Fruit fly (Drosophila melanogaster) whole organism, adult: ENCODE measurements around the gene Tsp68C.

ENCODE experiments used
- CG1620 ChIP-seq: fragments of 200-800 bp; sonication (Bioruptor generic); optimal IDR thresholded peaks from 2 replicates; lab custom pipeline; 2016; ENCODE audit warnings: missing biosample characterization, missing genetic modification characterization
- CG33017 ChIP-seq: fragments of 200-800 bp; sonication (Bioruptor generic); optimal IDR thresholded peaks from 2 replicates; lab custom pipeline; 2018; ENCODE audit warnings: missing biosample characterization, mild to moderate bottlenecking, missing genetic modification characterization, moderate library complexity
- CG5204 ChIP-seq: fragments of 200-800 bp; sonication (Bioruptor generic); optimal IDR thresholded peaks from 2 replicates; lab custom pipeline; 2016; ENCODE audit warnings: missing biosample characterization, missing genetic modification characterization
- CG7101 ChIP-seq: fragments of 200-800 bp; sonication (Bioruptor generic); optimal IDR thresholded peaks from 2 replicates; lab custom pipeline; 2018; ENCODE audit warnings: missing biosample characterization, mild to moderate bottlenecking, missing genetic modification characterization, moderate library complexity
- Clk ChIP-seq: fragments of 200-800 bp; sonication (Bioruptor generic); optimal IDR thresholded peaks from 2 replicates; lab custom pipeline; 2017; ENCODE audit warnings: missing biosample characterization, missing genetic modification characterization
- bab1 ChIP-seq: fragments of 200-800 bp; sonication (Bioruptor generic); optimal IDR thresholded peaks from 3 replicates; lab custom pipeline; 2019; ENCODE audit warnings: missing biosample characterization, mild to moderate bottlenecking, missing genetic modification characterization, moderate library complexity
- cic ChIP-seq: fragments of 200-800 bp; sonication (Bioruptor generic); optimal IDR thresholded peaks from 2 replicates; lab custom pipeline; 2017; ENCODE audit warnings: missing biosample characterization, mild to moderate bottlenecking, missing genetic modification characterization, moderate library complexity
- cnc ChIP-seq, 2 experiments: fragments of >200 bp; optimal IDR thresholded peaks; 2 replicates each; lab custom pipeline; 2017
- ovo ChIP-seq: fragments of 200-800 bp; sonication (Bioruptor generic); optimal IDR thresholded peaks from 2 replicates; lab custom pipeline; 2016; ENCODE audit warnings: missing biosample characterization, missing genetic modification characterization
- pad ChIP-seq: fragments of 200-800 bp; sonication (Bioruptor generic); optimal IDR thresholded peaks from 3 replicates; lab custom pipeline; 2017; ENCODE audit warnings: missing biosample characterization, missing genetic modification characterization, mild to moderate bottlenecking, moderate library complexity, missing genetic modification reagents
- tj ChIP-seq: fragments of 200-800 bp; sonication (Bioruptor generic); optimal IDR thresholded peaks from 3 replicates; lab custom pipeline; 2017; ENCODE audit warnings: missing biosample characterization, mild to moderate bottlenecking, missing genetic modification characterization, moderate library complexity
- toe ChIP-seq: fragments of 200-800 bp; sonication (Bioruptor generic); optimal IDR thresholded peaks from 2 replicates; lab custom pipeline; 2016; ENCODE audit warnings: missing biosample characterization, missing genetic modification characterization

DNA sequence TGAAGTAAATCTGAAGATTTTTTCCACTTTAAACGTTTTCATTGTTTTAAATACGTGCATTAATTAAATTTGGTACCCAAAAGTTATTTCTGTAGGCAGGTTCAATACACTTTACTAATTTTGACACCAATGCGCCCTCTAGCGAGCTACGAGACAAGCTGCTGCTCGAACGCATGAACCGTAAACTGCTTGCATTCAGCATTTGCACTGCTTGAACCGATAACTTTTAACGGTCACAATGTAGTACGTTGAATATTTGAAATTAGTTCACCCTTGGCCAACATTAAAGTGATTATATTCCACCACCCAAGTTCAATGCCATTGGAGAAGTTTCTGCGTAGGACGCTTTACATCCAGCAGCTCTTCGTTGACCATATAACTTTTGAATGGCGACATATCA is 1.8 kb downstream of the Tsp68C start:
- no peak for TF ChIP-seq toe (GFP tag; lab: Kevin White, UChicago)
- no peak for TF ChIP-seq Clk
- no peak for TF ChIP-seq cnc (optimal IDR thresholded peaks at IDR 0.05; lab: Kevin White, UChicago)
- no peak for TF ChIP-seq CG5204 (GFP tag; lab: Kevin White, UChicago)
- TF ChIP-seq CG7101 (tag; lab: Kevin White, UChicago) = no peak
- no peak for TF ChIP-seq ovo (GFP tag; lab: Kevin White, UChicago)
- no peak for TF ChIP-seq pad
- TF ChIP-seq CG33017 = no peak
- no peak for TF ChIP-seq CG1620 (GFP tag; lab: Kevin White, UChicago)
- no peak for TF ChIP-seq cic (GFP tag; lab: Kevin White, UChicago)
- TF ChIP-seq tj (GFP tag; lab: Kevin White, UChicago) = no peak
- TF ChIP-seq bab1 (GFP tag; lab: Kevin White, UChicago) = no peak
